Fruit fly (Drosophila melanogaster) whole organism, prepupa: ENCODE measurements around the gene CG10038.

Experiments used
- Blimp-1 ChIP-seq: fragments of 200-800 bp; sonication (Bioruptor generic); optimal IDR thresholded peaks from 3 replicates; lab custom pipeline; 2017; ENCODE audit warnings: missing biosample characterization, missing genetic modification characterization, mild to moderate bottlenecking, moderate library complexity, missing genetic modification reagents
- CG10631 ChIP-seq: fragments of 200-800 bp; sonication (Bioruptor generic); optimal IDR thresholded peaks from 2 replicates; lab custom pipeline; 2016; ENCODE audit warnings: missing biosample characterization, missing genetic modification characterization
- CG11762 ChIP-seq: fragments of 200-800 bp; sonication (Bioruptor generic); optimal IDR thresholded peaks from 3 replicates; lab custom pipeline; 2016; ENCODE audit warnings: missing biosample characterization, missing genetic modification characterization; ENCODE audit not compliant: insufficient read depth
- CG15336 ChIP-seq: fragments of 200-800 bp; sonication (Bioruptor generic); IDR thresholded peaks from 2 replicates; pipeline ENCODE4 v1.3.6; 2022; ENCODE audit warnings: missing biosample characterization, missing genetic modification characterization
- CG1621 ChIP-seq: fragments of 200-800 bp; sonication (Bioruptor generic); optimal IDR thresholded peaks from 3 replicates; lab custom pipeline; 2018; ENCODE audit warnings: missing biosample characterization, mild to moderate bottlenecking, missing genetic modification characterization
- CG3032 ChIP-seq: fragments of 200-800 bp; optimal IDR thresholded peaks from 2 replicates; lab custom pipeline; 2019; ENCODE audit warnings: missing biosample characterization, mild to moderate bottlenecking, missing genetic modification characterization, moderate library complexity
- CG32006 ChIP-seq: fragments of 200-800 bp; sonication (Bioruptor generic); optimal IDR thresholded peaks from 3 replicates; lab custom pipeline; 2017; ENCODE audit warnings: missing biosample characterization, mild to moderate bottlenecking, missing genetic modification characterization
- CG3919 ChIP-seq: fragments of 200-800 bp; sonication (Bioruptor generic); optimal IDR thresholded peaks from 3 replicates; lab custom pipeline; 2016; ENCODE audit warnings: missing biosample characterization, missing genetic modification characterization
- CG4318 ChIP-seq: fragments of 200-800 bp; sonication (Bioruptor generic); optimal IDR thresholded peaks from 3 replicates; lab custom pipeline; 2017; ENCODE audit warnings: missing biosample characterization, mild to moderate bottlenecking, missing genetic modification characterization
- CG6163 ChIP-seq: fragments of 200-800 bp; sonication (Bioruptor generic); IDR thresholded peaks from 3 replicates; pipeline ENCODE4 v1.3.6; 2022; ENCODE audit warnings: missing biosample characterization, missing genetic modification characterization
- CG6276 ChIP-seq: fragments of 200-800 bp; sonication (Bioruptor generic); optimal IDR thresholded peaks from 2 replicates; lab custom pipeline; 2017; ENCODE audit warnings: missing biosample characterization, mild to moderate bottlenecking, missing genetic modification characterization
- CG6792 ChIP-seq: fragments of 200-800 bp; sonication (Bioruptor generic); optimal IDR thresholded peaks from 3 replicates; lab custom pipeline; 2016; ENCODE audit warnings: missing biosample characterization, missing genetic modification characterization
- CG6854 ChIP-seq: fragments of 200-800 bp; sonication (Bioruptor generic); optimal IDR thresholded peaks from 2 replicates; lab custom pipeline; 2017; ENCODE audit warnings: missing biosample characterization, mild to moderate bottlenecking, missing genetic modification characterization
- CG8119 ChIP-seq: fragments of 200-800 bp; sonication (Bioruptor generic); IDR thresholded peaks from 3 replicates; pipeline ENCODE4 v1.3.6; 2022; ENCODE audit warnings: missing biosample characterization, missing genetic modification characterization
- CG8319 ChIP-seq: fragments of 200-800 bp; sonication (Bioruptor generic); optimal IDR thresholded peaks from 3 replicates; lab custom pipeline; 2016; ENCODE audit warnings: missing biosample characterization, missing genetic modification characterization
- CG9139 ChIP-seq: fragments of 200-800 bp; sonication (Bioruptor generic); optimal IDR thresholded peaks from 3 replicates; lab custom pipeline; 2017; ENCODE audit warnings: missing biosample characterization, mild to moderate bottlenecking, missing genetic modification characterization
- Eip75B ChIP-seq: fragments of 200-800 bp; sonication (Bioruptor generic); optimal IDR thresholded peaks from 3 replicates; lab custom pipeline; 2016; ENCODE audit warnings: missing biosample characterization, missing genetic modification characterization
- Eip78C ChIP-seq: fragments of 200-800 bp; sonication (Bioruptor generic); peaks from one replicate; lab custom pipeline; 2016; ENCODE audit warnings: missing biosample characterization, missing genetic modification characterization
- Ets96B ChIP-seq: fragments of 200-800 bp; optimal IDR thresholded peaks from 2 replicates; lab custom pipeline; 2019; ENCODE audit warnings: missing biosample characterization, mild to moderate bottlenecking, missing genetic modification characterization, moderate library complexity
- Gug ChIP-seq: fragments of 200-800 bp; sonication (Bioruptor generic); IDR thresholded peaks from 2 replicates; pipeline ENCODE4 v1.3.6; 2022; ENCODE audit warnings: missing biosample characterization, missing genetic modification characterization
- Hr39 ChIP-seq: fragments of 200-800 bp; sonication (Bioruptor generic); optimal IDR thresholded peaks from 2 replicates; lab custom pipeline; 2016; ENCODE audit warnings: missing biosample characterization, missing genetic modification characterization
- Hr4 ChIP-seq: fragments of 200-800 bp; sonication (Bioruptor generic); optimal IDR thresholded peaks from 3 replicates; lab custom pipeline; 2016; ENCODE audit warnings: missing biosample characterization, missing genetic modification characterization
- Lpt ChIP-seq: fragments of 200-800 bp; sonication (Bioruptor generic); optimal IDR thresholded peaks from 3 replicates; lab custom pipeline; 2016; ENCODE audit warnings: missing biosample characterization, missing genetic modification characterization
- OdsH ChIP-seq: fragments of 200-800 bp; sonication (Bioruptor generic); optimal IDR thresholded peaks from 3 replicates; lab custom pipeline; 2016; ENCODE audit warnings: missing biosample characterization, missing genetic modification characterization
- Sox102F ChIP-seq: fragments of 200-800 bp; sonication (Bioruptor generic); optimal IDR thresholded peaks from 2 replicates; lab custom pipeline; 2016; ENCODE audit warnings: missing biosample characterization, mild to moderate bottlenecking, missing genetic modification characterization
- Sox15 ChIP-seq: fragments of 200-800 bp; sonication (Bioruptor generic); optimal IDR thresholded peaks from 3 replicates; lab custom pipeline; 2016; ENCODE audit warnings: missing biosample characterization, missing genetic modification characterization
- achi ChIP-seq: fragments of 200-800 bp; sonication (Bioruptor generic); optimal IDR thresholded peaks from 3 replicates; lab custom pipeline; 2016; ENCODE audit warnings: missing biosample characterization, missing genetic modification characterization
- acj6 ChIP-seq: fragments of 200-800 bp; sonication (Bioruptor generic); optimal IDR thresholded peaks from 3 replicates; lab custom pipeline; 2016; ENCODE audit warnings: missing biosample characterization, missing genetic modification characterization
- cyc ChIP-seq: fragments of 200-800 bp; sonication (Bioruptor generic); optimal IDR thresholded peaks from 3 replicates; lab custom pipeline; 2016; ENCODE audit warnings: missing biosample characterization, missing genetic modification characterization
- dac ChIP-seq: fragments of 200-800 bp; sonication (Bioruptor generic); optimal IDR thresholded peaks from 2 replicates; lab custom pipeline; 2017; ENCODE audit warnings: missing biosample characterization, mild to moderate bottlenecking, missing genetic modification characterization
- dsx ChIP-seq: fragments of 200-800 bp; optimal IDR thresholded peaks from 3 replicates; lab custom pipeline; 2019; ENCODE audit warnings: missing biosample characterization, mild to moderate bottlenecking, missing genetic modification characterization, moderate library complexity; ENCODE audit not compliant: poor library complexity, severe bottlenecking
- eg ChIP-seq: fragments of 200-800 bp; sonication (Bioruptor generic); IDR thresholded peaks from 3 replicates; pipeline ENCODE4 v1.3.6; 2022; ENCODE audit warnings: missing biosample characterization, missing genetic modification characterization
- esn ChIP-seq: fragments of 200-800 bp; sonication (Bioruptor generic); optimal IDR thresholded peaks from 2 replicates; lab custom pipeline; 2016; ENCODE audit warnings: missing biosample characterization, mild to moderate bottlenecking, missing genetic modification characterization, moderate library complexity
- fd59A ChIP-seq: fragments of 200-800 bp; sonication (Bioruptor generic); optimal IDR thresholded peaks from 2 replicates; lab custom pipeline; 2017; ENCODE audit warnings: missing biosample characterization, mild to moderate bottlenecking, missing genetic modification characterization, missing genetic modification reagents
- fd85E ChIP-seq: fragments of 200-800 bp; sonication (Bioruptor generic); optimal IDR thresholded peaks from 3 replicates; lab custom pipeline; 2016; ENCODE audit warnings: missing biosample characterization, missing genetic modification characterization
- fkh ChIP-seq: fragments of 200-800 bp; sonication (Bioruptor generic); optimal IDR thresholded peaks from 3 replicates; lab custom pipeline; 2017; ENCODE audit warnings: missing biosample characterization, mild to moderate bottlenecking, missing genetic modification characterization, moderate library complexity
- salr ChIP-seq, 2 experiments: fragments of 200-800 bp; sonication (Bioruptor generic); optimal IDR thresholded peaks; 3 replicates each; lab custom pipeline; 2016 to 2018; ENCODE audit warnings: missing biosample characterization in 2 of 2, missing genetic modification characterization in 2 of 2, mild to moderate bottlenecking in 1 of 2
- spab ChIP-seq: fragments of 200-800 bp; sonication (Bioruptor generic); optimal IDR thresholded peaks from 2 replicates; lab custom pipeline; 2017; ENCODE audit warnings: missing biosample characterization, mild to moderate bottlenecking, missing genetic modification characterization, missing genetic modification reagents
- ss ChIP-seq, 2 experiments: fragments of 200-800 bp; sonication (Bioruptor generic); optimal IDR thresholded peaks; 2 replicates in 1 of 2; 3 replicates in 1 of 2; lab custom pipeline; 2017 to 2018; ENCODE audit warnings: mild to moderate bottlenecking in 2 of 2, missing biosample characterization in 2 of 2, missing genetic modification characterization in 2 of 2, moderate library complexity in 1 of 2
- svp ChIP-seq: fragments of 200-800 bp; sonication (Bioruptor generic); peaks from one replicate; lab custom pipeline; 2016; ENCODE audit warnings: missing biosample characterization, missing genetic modification characterization
- vri ChIP-seq: fragments of 200-800 bp; sonication (Bioruptor generic); optimal IDR thresholded peaks from 3 replicates; lab custom pipeline; 2016; ENCODE audit warnings: missing biosample characterization, mild to moderate bottlenecking, missing genetic modification characterization

CG10038 gene

dm6 chr3R:12326855-12327254 is 23.6 kb downstream of the CG10038 start:
- TF ChIP-seq svp (peak; percentile 82), CG15336 (GFP tag; lab: Robert Waterston, UW) (no peak), CG11762 (no peak), fd85E (GFP tag; lab: Kevin White, UChicago) (no peak), spab (GFP tag; lab: Kevin White, UChicago) (no peak), vri (GFP tag; lab: Kevin White, UChicago) (no peak)

- TF ChIP-seq CG4318 (GFP tag; lab: Kevin White, UChicago) (no peak), Sox15 (GFP tag; lab: Kevin White, UChicago) (no peak), acj6 (GFP tag; lab: Kevin White, UChicago) (no peak), CG32006 (GFP tag; lab: Kevin White, UChicago) (no peak), Hr39 (GFP tag; lab: Kevin White, UChicago) (no peak), CG6276 (no peak), CG6792 (GFP tag; lab: Kevin White, UChicago) (no peak), CG9139 (GFP tag; lab: Kevin White, UChicago) (no peak), CG10631 (GFP tag; lab: Kevin White, UChicago) (no peak), CG8319 (GFP tag; lab: Kevin White, UChicago) (no peak), cyc (GFP tag; lab: Kevin White, UChicago) (no peak), CG3919 (GFP tag; lab: Kevin White, UChicago) (no peak), Gug (GFP tag; lab: Robert Waterston, UW) (no peak)
These were observed 27.2 kb downstream of the CG10038 start, which contains the start of gene CG10013 for dm6 chr3R:12323221-12323620. CG10013 (plus strand) TSS chr3R:12323521.

DNA sequence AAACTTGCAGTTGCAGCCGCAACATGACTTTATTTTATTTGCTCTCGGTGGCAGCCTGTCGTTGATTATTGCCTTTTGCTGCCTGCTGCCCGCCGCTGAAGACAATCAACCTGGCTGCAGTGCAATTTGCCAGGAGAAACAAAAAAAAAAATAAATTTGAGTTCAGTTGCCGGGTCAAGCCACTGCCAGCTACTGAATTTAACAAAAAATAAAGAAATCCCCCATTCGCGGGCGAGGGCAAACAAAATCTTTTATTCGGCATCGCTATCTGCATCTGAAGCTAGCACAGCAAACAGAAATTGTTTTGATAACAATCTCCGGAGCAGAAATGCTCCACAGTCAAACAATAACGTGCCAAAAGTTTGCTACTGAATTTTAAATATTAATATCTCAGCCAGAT is 33.1 kb downstream of the CG10038 start:
- no peak for TF ChIP-seq Blimp-1
- peak; percentile 99 for TF ChIP-seq svp

DNA sequence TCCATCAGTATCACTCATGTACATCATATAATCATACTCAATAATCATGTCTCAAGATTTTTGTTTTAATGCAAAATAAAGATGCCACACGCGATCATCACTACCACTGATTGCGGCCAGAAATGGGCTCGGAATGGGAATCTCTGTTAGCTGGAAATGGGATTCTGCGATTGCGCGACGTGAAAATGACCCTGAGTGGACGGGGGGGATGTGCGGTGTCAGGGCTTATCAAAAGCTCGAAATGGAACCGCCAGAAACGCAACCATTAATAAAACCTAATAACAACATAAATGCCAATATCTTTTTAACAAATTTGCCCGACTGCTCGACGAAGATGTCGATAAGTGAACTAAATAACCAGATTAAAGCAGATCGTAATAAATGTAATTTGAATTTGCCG is 34.0 kb downstream of the CG10038 start:
- TF ChIP-seq dac: no peak
- peak; percentile 93 for TF ChIP-seq svp
- no peak for TF ChIP-seq Eip75B (GFP tag; lab: Kevin White, UChicago)

DNA sequence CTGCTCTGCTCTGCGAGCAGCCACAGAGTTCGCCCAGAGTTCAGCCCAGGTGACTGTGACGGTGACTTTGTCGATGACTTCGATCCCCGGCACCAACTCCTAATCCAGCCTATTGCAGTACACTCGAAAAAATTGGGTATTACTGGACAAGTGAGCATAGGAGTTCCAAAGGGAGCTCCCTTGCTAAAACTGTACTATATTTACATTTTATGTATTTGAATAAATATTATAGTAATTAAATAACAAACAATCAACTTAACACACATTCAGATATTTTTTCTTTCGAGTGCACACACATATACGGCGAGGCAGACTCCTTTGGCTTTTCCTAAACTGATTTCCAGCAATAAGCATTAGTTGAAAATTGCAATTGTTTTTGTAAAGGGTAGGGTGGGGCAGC is 35.0 kb downstream of the CG10038 start:
- TF ChIP-seq CG9139 (GFP tag; lab: Kevin White, UChicago): no peak
- no peak for TF ChIP-seq Sox102F (GFP tag; lab: Kevin White, UChicago)
- peak; percentile 54 for TF ChIP-seq Eip78C (GFP tag; lab: Kevin White, UChicago)
- TF ChIP-seq ss (GFP tag; optimal IDR thresholded peaks at IDR 0.05; lab: Kevin White, UChicago): no peak
- peak; percentile 59; the same call in 1 of the 3 replicates for TF ChIP-seq CG6163 (GFP tag; lab: Robert Waterston, UW)
- TF ChIP-seq fd59A (GFP tag; lab: Kevin White, UChicago): no peak
- no peak for TF ChIP-seq dsx
- TF ChIP-seq achi (GFP tag; lab: Kevin White, UChicago): peak; percentile 35
- no peak for TF ChIP-seq CG6854 (GFP tag; lab: Kevin White, UChicago)
- TF ChIP-seq eg: peak; percentile 56; the same call in 1 of the 3 replicates
- TF ChIP-seq fkh (GFP tag; lab: Kevin White, UChicago): no peak
- TF ChIP-seq CG15336 (GFP tag; lab: Robert Waterston, UW): peak; percentile 49
- peak; percentile 62 for TF ChIP-seq CG3919 (GFP tag; lab: Kevin White, UChicago)
- TF ChIP-seq CG8119 (GFP tag; lab: Robert Waterston, UW): peak; percentile 58; the same call in 2 of the 3 replicates
- TF ChIP-seq esn (GFP tag; lab: Kevin White, UChicago): no peak
- peak in 1 of 2 experiments; percentile 34 for TF ChIP-seq salr (GFP tag; optimal IDR thresholded peaks at IDR 0.05; lab: Kevin White, UChicago)
- TF ChIP-seq Ets96B (tag; lab: Kevin White, UChicago): peak; percentile 13
- peak; percentile 26 for TF ChIP-seq Hr4 (GFP tag; lab: Kevin White, UChicago)
- no peak for TF ChIP-seq cyc (GFP tag; lab: Kevin White, UChicago)
- peak; percentile 31 for TF ChIP-seq Lpt
- TF ChIP-seq CG10631 (GFP tag; lab: Kevin White, UChicago): peak; percentile 51
- TF ChIP-seq dac: peak; percentile 9
- TF ChIP-seq Gug (GFP tag; lab: Robert Waterston, UW): peak; percentile 62; the same call in 1 of the 2 replicates
- TF ChIP-seq OdsH: peak; percentile 25
- peak; percentile 63 for TF ChIP-seq svp
- TF ChIP-seq CG3032 (tag; lab: Kevin White, UChicago): no peak
- TF ChIP-seq CG1621: no peak
- no peak for TF ChIP-seq Sox15 (GFP tag; lab: Kevin White, UChicago)
- peak; percentile 29 for TF ChIP-seq CG4318 (GFP tag; lab: Kevin White, UChicago)
- TF ChIP-seq Hr39 (GFP tag; lab: Kevin White, UChicago): no peak
- TF ChIP-seq CG6792 (GFP tag; lab: Kevin White, UChicago): no peak
- peak; percentile 55 for TF ChIP-seq CG6276
- peak; percentile 63 for TF ChIP-seq CG32006 (GFP tag; lab: Kevin White, UChicago)
